Worm (Caenorhabditis elegans) whole organism, midembryonic: Measurements from ENCODE around the gene B0361.9.

Experiments used
- T22C8.4 ChIP-seq: fragments of 200-800 bp; sonication (Bioruptor generic); IDR thresholded peaks from 2 replicates; pipeline ENCODE4 v1.3.6; 2022; ENCODE audit warnings: missing genetic modification characterization, missing compliant biosample characterization
- cog-1 ChIP-seq: sonication (generic microtip); optimal IDR thresholded peaks from 2 replicates; lab custom pipeline; 2016; ENCODE audit warnings: missing genetic modification characterization, missing compliant biosample characterization
- flt-1 ChIP-seq: fragments of 200-800 bp; sonication (Bioruptor generic); IDR thresholded peaks from 2 replicates; pipeline ENCODE4 v1.3.6; 2022; ENCODE audit warnings: missing genetic modification characterization, missing compliant biosample characterization
- klf-2 ChIP-seq: fragments of 200-800 bp; sonication (Bioruptor generic); conservative IDR thresholded peaks from 2 replicates; pipeline ENCODE4 v1.3.6; 2022; ENCODE audit warnings: missing genetic modification reagents, missing genetic modification characterization, missing compliant biosample characterization
- med-1 ChIP-seq: sonication (generic microtip); optimal IDR thresholded peaks from 2 replicates; lab custom pipeline; 2017; ENCODE audit warnings: missing genetic modification characterization, mild to moderate bottlenecking, missing compliant biosample characterization, antibody characterized with exemption, missing genetic modification reagents; ENCODE audit not compliant: insufficient read depth
- tab-1 ChIP-seq: fragments of 200-800 bp; sonication (Bioruptor generic); IDR thresholded peaks from 2 replicates; pipeline ENCODE4 v1.3.6; 2022; ENCODE audit warnings: missing genetic modification characterization, missing compliant biosample characterization
- ztf-23 ChIP-seq: fragments of 200-800 bp; sonication (Bioruptor generic); IDR thresholded peaks from 2 replicates; pipeline ENCODE4 v1.3.6; 2022; ENCODE audit warnings: missing genetic modification reagents, missing genetic modification characterization, missing compliant biosample characterization
- ztf-29 ChIP-seq: fragments of 200-800 bp; sonication (Bioruptor generic); IDR thresholded peaks from 2 replicates; pipeline ENCODE4 v1.3.6; 2022; ENCODE audit warnings: missing genetic modification reagents, missing genetic modification characterization, missing compliant biosample characterization

- no peak for TF ChIP-seq ztf-23 (GFP tag; lab: Robert Waterston, UW)
- no peak for TF ChIP-seq med-1 (GFP tag; lab: Kevin White, UChicago)
- no peak for TF ChIP-seq ztf-29 (GFP tag; lab: Robert Waterston, UW)
- no peak for TF ChIP-seq flt-1 (GFP tag; lab: Robert Waterston, UW)
- TF ChIP-seq cog-1 (tag; lab: Kevin White, UChicago) = no peak
- TF ChIP-seq T22C8.4 (GFP tag; lab: Robert Waterston, UW) = no peak
- no peak for TF ChIP-seq tab-1
- TF ChIP-seq klf-2 (GFP tag; lab: Robert Waterston, UW) = no peak
Observed at ce11 chrIII:7272828-7273227, 26.6 kb downstream of the B0361.9 start.
